Worm (Caenorhabditis elegans) whole organism, midembryonic: Measurements from ENCODE around the gene emb-9.

Source experiments
- T22C8.4 ChIP-seq: fragments of 200-800 bp; sonication (Bioruptor generic); IDR thresholded peaks from 2 replicates; pipeline ENCODE4 v1.3.6; 2022; ENCODE audit warnings: missing genetic modification characterization, missing compliant biosample characterization
- cog-1 ChIP-seq: sonication (generic microtip); optimal IDR thresholded peaks from 2 replicates; lab custom pipeline; 2016; ENCODE audit warnings: missing genetic modification characterization, missing compliant biosample characterization
- flt-1 ChIP-seq: fragments of 200-800 bp; sonication (Bioruptor generic); IDR thresholded peaks from 2 replicates; pipeline ENCODE4 v1.3.6; 2022; ENCODE audit warnings: missing genetic modification characterization, missing compliant biosample characterization
- klf-2 ChIP-seq: fragments of 200-800 bp; sonication (Bioruptor generic); conservative IDR thresholded peaks from 2 replicates; pipeline ENCODE4 v1.3.6; 2022; ENCODE audit warnings: missing genetic modification reagents, missing genetic modification characterization, missing compliant biosample characterization
- med-1 ChIP-seq: sonication (generic microtip); optimal IDR thresholded peaks from 2 replicates; lab custom pipeline; 2017; ENCODE audit warnings: missing genetic modification characterization, mild to moderate bottlenecking, missing compliant biosample characterization, antibody characterized with exemption, missing genetic modification reagents; ENCODE audit not compliant: insufficient read depth
- ref-1 ChIP-seq: fragments of 200-800 bp; sonication (Bioruptor generic); conservative IDR thresholded peaks from 2 replicates; pipeline ENCODE4 v1.3.6; 2022; ENCODE audit warnings: missing genetic modification reagents, missing genetic modification characterization, missing compliant biosample characterization
- tab-1 ChIP-seq: fragments of 200-800 bp; sonication (Bioruptor generic); IDR thresholded peaks from 2 replicates; pipeline ENCODE4 v1.3.6; 2022; ENCODE audit warnings: missing genetic modification characterization, missing compliant biosample characterization
- ztf-23 ChIP-seq: fragments of 200-800 bp; sonication (Bioruptor generic); IDR thresholded peaks from 2 replicates; pipeline ENCODE4 v1.3.6; 2022; ENCODE audit warnings: missing genetic modification reagents, missing genetic modification characterization, missing compliant biosample characterization
- ztf-29 ChIP-seq: fragments of 200-800 bp; sonication (Bioruptor generic); IDR thresholded peaks from 2 replicates; pipeline ENCODE4 v1.3.6; 2022; ENCODE audit warnings: missing genetic modification reagents, missing genetic modification characterization, missing compliant biosample characterization

- TF ChIP-seq cog-1 (tag; lab: Kevin White, UChicago) (no peak), ztf-23 (no peak), tab-1 (no peak), med-1 (GFP tag; lab: Kevin White, UChicago) (no peak), flt-1 (no peak), ztf-29 (GFP tag; lab: Robert Waterston, UW) (no peak), klf-2 (GFP tag; lab: Robert Waterston, UW) (no peak), T22C8.4 (GFP tag; lab: Robert Waterston, UW) (no peak), ref-1 (GFP tag; lab: Robert Waterston, UW) (no peak)
These were observed 19.5 kb downstream of the emb-9 start, which contains the start of gene C40H1.7 for ce11 chrIII:9324724-9325123.
